Fruit fly (Drosophila melanogaster) whole organism, embryonic: ENCODE measurements around the gene srp.

ENCODE experiments used
- Atf3 ChIP-seq: fragments of 200-800 bp; sonication (Bioruptor generic); optimal IDR thresholded peaks from 3 replicates; lab custom pipeline; 2016; ENCODE audit warnings: missing biosample characterization, missing genetic modification characterization
- B-H2 ChIP-seq: fragments of 200-800 bp; sonication (Bioruptor generic); optimal IDR thresholded peaks from 2 replicates; lab custom pipeline; 2018; ENCODE audit warnings: missing biosample characterization, mild to moderate bottlenecking, missing genetic modification characterization
- Bgb ChIP-seq: fragments of 200-800 bp; sonication (Bioruptor generic); IDR thresholded peaks from 2 replicates; pipeline ENCODE4 v1.3.6; 2022; ENCODE audit warnings: missing biosample characterization, missing genetic modification characterization; ENCODE audit not compliant: partially characterized antibody
- CG1024 ChIP-seq: fragments of 200-800 bp; sonication (Bioruptor generic); IDR thresholded peaks from 2 replicates; pipeline ENCODE4 v1.3.6; 2022; ENCODE audit warnings: missing biosample characterization, missing genetic modification characterization
- CG10462 ChIP-seq: fragments of 200-800 bp; sonication (Bioruptor generic); optimal IDR thresholded peaks from 2 replicates; lab custom pipeline; 2016; ENCODE audit warnings: missing biosample characterization, missing genetic modification characterization
- CG12744 ChIP-seq: fragments of 200-800 bp; sonication (Bioruptor generic); optimal IDR thresholded peaks from 2 replicates; lab custom pipeline; 2016; ENCODE audit warnings: missing biosample characterization, missing genetic modification characterization
- CG12942 ChIP-seq: fragments of 200-800 bp; sonication (Bioruptor generic); optimal IDR thresholded peaks from 3 replicates; lab custom pipeline; 2016; ENCODE audit warnings: missing biosample characterization, missing genetic modification characterization
- CG14050 ChIP-seq: fragments of 200-800 bp; sonication (Bioruptor generic); IDR thresholded peaks from 3 replicates; pipeline ENCODE4 v1.3.6; 2022; ENCODE audit warnings: missing biosample characterization, missing genetic modification characterization
- CG15073 ChIP-seq: fragments of 200-800 bp; sonication (Bioruptor generic); optimal IDR thresholded peaks from 2 replicates; lab custom pipeline; 2016; ENCODE audit warnings: missing biosample characterization, missing genetic modification characterization
- CG18011 ChIP-seq: fragments of 200-800 bp; sonication (Bioruptor generic); optimal IDR thresholded peaks from 2 replicates; lab custom pipeline; 2017; ENCODE audit warnings: missing biosample characterization, missing genetic modification characterization, mild to moderate bottlenecking, moderate library complexity, missing genotype
- CG2129 ChIP-seq: fragments of 200-800 bp; sonication (Bioruptor generic); IDR thresholded peaks from 2 replicates; pipeline ENCODE4 v1.3.6; 2022; ENCODE audit warnings: missing biosample characterization, missing genetic modification characterization; ENCODE audit not compliant: partially characterized antibody
- CG2678 ChIP-seq: fragments of 200-800 bp; sonication (Bioruptor generic); optimal IDR thresholded peaks from 3 replicates; lab custom pipeline; 2019; ENCODE audit warnings: missing biosample characterization, mild to moderate bottlenecking, missing genetic modification characterization, moderate library complexity
- CG30020 ChIP-seq: fragments of 200-800 bp; optimal IDR thresholded peaks from 2 replicates; lab custom pipeline; 2019; ENCODE audit warnings: missing biosample characterization, mild to moderate bottlenecking, missing genetic modification characterization, moderate library complexity
- CG31388 ChIP-seq: fragments of 200-800 bp; sonication (Bioruptor generic); optimal IDR thresholded peaks from 2 replicates; lab custom pipeline; 2016; ENCODE audit warnings: missing biosample characterization, missing genetic modification characterization
- CG33213 ChIP-seq: fragments of 200-800 bp; sonication (Bioruptor generic); optimal IDR thresholded peaks from 3 replicates; lab custom pipeline; 2016; ENCODE audit warnings: missing biosample characterization, missing genetic modification characterization
- CG33557 ChIP-seq: fragments of 200-800 bp; sonication (Bioruptor generic); optimal IDR thresholded peaks from 2 replicates; lab custom pipeline; 2019; ENCODE audit warnings: missing biosample characterization, mild to moderate bottlenecking, missing genetic modification characterization, moderate library complexity
- CG34376 ChIP-seq: fragments of 200-800 bp; sonication (Bioruptor generic); optimal IDR thresholded peaks from 2 replicates; lab custom pipeline; 2018; ENCODE audit warnings: missing biosample characterization, mild to moderate bottlenecking, missing genetic modification characterization
- CG4404 ChIP-seq: fragments of 200-800 bp; sonication (Bioruptor generic); IDR thresholded peaks from 2 replicates; pipeline ENCODE4 v1.3.6; 2022; ENCODE audit warnings: missing biosample characterization, missing genetic modification characterization
- CG4424 ChIP-seq: fragments of 200-800 bp; sonication (Bioruptor generic); optimal IDR thresholded peaks from 3 replicates; lab custom pipeline; 2016; ENCODE audit warnings: missing biosample characterization, missing genetic modification characterization
- CG6854 ChIP-seq: fragments of 200-800 bp; sonication (Bioruptor generic); optimal IDR thresholded peaks from 3 replicates; lab custom pipeline; 2017; ENCODE audit warnings: missing biosample characterization, mild to moderate bottlenecking, missing genetic modification characterization
- CG7786 ChIP-seq: fragments of 200-800 bp; sonication (Bioruptor generic); optimal IDR thresholded peaks from 2 replicates; lab custom pipeline; 2016; ENCODE audit warnings: missing biosample characterization, missing genetic modification characterization
- CG9876 ChIP-seq: fragments of 200-800 bp; sonication (Bioruptor generic); optimal IDR thresholded peaks from 2 replicates; lab custom pipeline; 2016; ENCODE audit warnings: missing biosample characterization, missing genetic modification characterization
- Deaf1 ChIP-seq: fragments of 200-800 bp; optimal IDR thresholded peaks from 3 replicates; lab custom pipeline; 2019; ENCODE audit warnings: missing biosample characterization, mild to moderate bottlenecking, missing genetic modification characterization, moderate library complexity
- Dref ChIP-seq: fragments of 200-800 bp; sonication (Bioruptor generic); IDR thresholded peaks from 2 replicates; pipeline ENCODE4 v1.3.6; 2022; ENCODE audit warnings: missing biosample characterization, missing genetic modification characterization
- Hmr ChIP-seq: fragments of 200-800 bp; sonication (Bioruptor generic); optimal IDR thresholded peaks from 3 replicates; lab custom pipeline; 2017; ENCODE audit warnings: mild to moderate bottlenecking, missing biosample characterization, missing genetic modification reagents, missing genetic modification characterization
- Hmx ChIP-seq: fragments of 200-800 bp; sonication (Bioruptor generic); optimal IDR thresholded peaks from 2 replicates; lab custom pipeline; 2016; ENCODE audit warnings: missing biosample characterization, missing genetic modification characterization
- Kr ChIP-seq: fragments of 200-800 bp; sonication (Bioruptor generic); optimal IDR thresholded peaks from 2 replicates; lab custom pipeline; 2017; ENCODE audit warnings: missing biosample characterization, mild to moderate bottlenecking, missing genetic modification characterization
- Lim3 ChIP-seq: fragments of 200-800 bp; sonication (Bioruptor generic); IDR thresholded peaks from 2 replicates; pipeline ENCODE4 v1.3.6; 2022; ENCODE audit warnings: missing biosample characterization, missing genetic modification characterization
- Mrtf ChIP-seq: fragments of 200-800 bp; sonication (Bioruptor generic); IDR thresholded peaks from 3 replicates; pipeline ENCODE4 v1.3.6; 2022; ENCODE audit warnings: missing biosample characterization, missing genetic modification characterization
- NC2α ChIP-seq: fragments of 200-800 bp; sonication (Bioruptor generic); optimal IDR thresholded peaks from 2 replicates; lab custom pipeline; 2016; ENCODE audit warnings: missing biosample characterization, missing genetic modification characterization
- NFAT ChIP-seq: fragments of 200-800 bp; sonication (Bioruptor generic); IDR thresholded peaks from 2 replicates; pipeline ENCODE4 v1.3.6; 2022; ENCODE audit warnings: missing biosample characterization, missing genetic modification characterization
- PHDP ChIP-seq: fragments of 200-800 bp; sonication (Bioruptor generic); optimal IDR thresholded peaks from 3 replicates; lab custom pipeline; 2018; ENCODE audit warnings: missing biosample characterization, mild to moderate bottlenecking, missing genetic modification characterization, moderate library complexity
- Xbp1 ChIP-seq: fragments of 200-800 bp; sonication (Bioruptor generic); optimal IDR thresholded peaks from 3 replicates; lab custom pipeline; 2016; ENCODE audit warnings: missing biosample characterization, mild to moderate bottlenecking, missing genetic modification characterization
- caup ChIP-seq: fragments of 200-800 bp; sonication (Bioruptor generic); optimal IDR thresholded peaks from 3 replicates; lab custom pipeline; 2017; ENCODE audit warnings: missing biosample characterization, mild to moderate bottlenecking, missing genetic modification characterization, moderate library complexity; ENCODE audit not compliant: severe bottlenecking
- chif ChIP-seq, 2 experiments: fragments of 200-800 bp; sonication (Bioruptor generic); optimal IDR thresholded peaks; 3 replicates each; lab custom pipeline; 2016; ENCODE audit warnings: missing biosample characterization in 2 of 2, missing genetic modification characterization in 2 of 2
- chinmo ChIP-seq: fragments of 200-800 bp; sonication (Bioruptor generic); IDR thresholded peaks from 4 replicates; pipeline ENCODE4 v1.3.6; 2022; ENCODE audit warnings: missing biosample characterization, missing genetic modification characterization; ENCODE audit not compliant: partially characterized antibody
- crc ChIP-seq: fragments of 200-800 bp; sonication (Bioruptor generic); optimal IDR thresholded peaks from 2 replicates; lab custom pipeline; 2016; ENCODE audit warnings: missing biosample characterization, missing genetic modification characterization
- dan ChIP-seq: fragments of 200-800 bp; sonication (Bioruptor generic); IDR thresholded peaks from 2 replicates; pipeline ENCODE4 v1.3.6; 2022; ENCODE audit warnings: missing biosample characterization, missing genetic modification characterization
- disco-r ChIP-seq: fragments of 200-800 bp; sonication (Bioruptor generic); optimal IDR thresholded peaks from 2 replicates; lab custom pipeline; 2016; ENCODE audit warnings: missing biosample characterization, missing genetic modification characterization
- jing ChIP-seq: fragments of 200-800 bp; sonication (Bioruptor generic); optimal IDR thresholded peaks from 2 replicates; lab custom pipeline; 2018; ENCODE audit warnings: missing biosample characterization, mild to moderate bottlenecking, missing genetic modification characterization
- lov ChIP-seq, 2 experiments: fragments of 200-800 bp in 1 of 2; fragments of >200 bp in 1 of 2; sonication (Bioruptor generic) in 1 of 2; IDR thresholded peaks in 1 of 2; optimal IDR thresholded peaks in 1 of 2; 2 replicates in 1 of 2; 3 replicates in 1 of 2; pipeline versions ENCODE4 v1.3.6 to Lab custom; 2017 to 2022; ENCODE audit warnings: missing biosample characterization in 1 of 2, missing genetic modification characterization in 1 of 2
- nau ChIP-seq: fragments of 200-800 bp; sonication (Bioruptor generic); optimal IDR thresholded peaks from 3 replicates; lab custom pipeline; 2017; ENCODE audit warnings: missing biosample characterization, mild to moderate bottlenecking, missing genetic modification characterization, missing genetic modification reagents
- phol ChIP-seq: fragments of 200-800 bp; sonication (Bioruptor generic); optimal IDR thresholded peaks from 3 replicates; lab custom pipeline; 2018; ENCODE audit warnings: missing biosample characterization, mild to moderate bottlenecking, missing genetic modification characterization, moderate library complexity
- slp2 ChIP-seq: fragments of 200-800 bp; sonication (Bioruptor generic); optimal IDR thresholded peaks from 2 replicates; lab custom pipeline; 2016; ENCODE audit warnings: missing biosample characterization, missing genetic modification characterization
- ssp ChIP-seq: fragments of 200-800 bp; sonication (Bioruptor generic); IDR thresholded peaks from 2 replicates; pipeline ENCODE4 v1.3.6; 2022; ENCODE audit warnings: missing biosample characterization, missing genetic modification characterization
- stc ChIP-seq: fragments of 200-800 bp; sonication (Bioruptor generic); IDR thresholded peaks from 2 replicates; pipeline ENCODE4 v1.3.6; 2022; ENCODE audit warnings: missing biosample characterization, missing genetic modification characterization
- tap ChIP-seq: fragments of 200-800 bp; optimal IDR thresholded peaks from 3 replicates; lab custom pipeline; 2019; ENCODE audit warnings: missing biosample characterization, mild to moderate bottlenecking, missing genetic modification characterization, moderate library complexity
- tna ChIP-seq: fragments of 200-800 bp; sonication (Bioruptor generic); IDR thresholded peaks from 2 replicates; pipeline ENCODE4 v1.3.6; 2022; ENCODE audit warnings: missing biosample characterization, missing genetic modification characterization; ENCODE audit not compliant: partially characterized antibody
- wek ChIP-seq: fragments of 200-800 bp; sonication (Bioruptor generic); optimal IDR thresholded peaks from 3 replicates; lab custom pipeline; 2018; ENCODE audit warnings: missing biosample characterization, mild to moderate bottlenecking, missing genetic modification characterization, moderate library complexity

Gene srp

dm6 chr3R:16004691-16005474, 18.9 kb downstream of the srp start (continued):
- TF ChIP-seq Lim3: no peak
- no peak for TF ChIP-seq crc (GFP tag; lab: Kevin White, UChicago)
- peak; percentile 75; the same call in 2 of the 4 replicates for TF ChIP-seq chinmo (GFP tag; lab: Robert Waterston, UW)
- no peak for TF ChIP-seq NFAT (GFP tag; lab: Robert Waterston, UW)
- no peak for TF ChIP-seq Atf3 (GFP tag; lab: Kevin White, UChicago)
- TF ChIP-seq CG33213: no peak
- TF ChIP-seq CG2678: peak; percentile 62
- TF ChIP-seq Xbp1 (GFP tag; lab: Kevin White, UChicago): no peak
- TF ChIP-seq PHDP (tag; lab: Kevin White, UChicago): no peak
- no peak for TF ChIP-seq Kr (GFP tag; lab: Kevin White, UChicago)
- TF ChIP-seq nau: no peak
- no peak for TF ChIP-seq CG31388
- no peak for TF ChIP-seq CG12744 (GFP tag; lab: Kevin White, UChicago)
- TF ChIP-seq CG4424: no peak
- no peak for TF ChIP-seq CG18011 (GFP tag; lab: Kevin White, UChicago)
- TF ChIP-seq Hmx (GFP tag; lab: Kevin White, UChicago): no peak
- TF ChIP-seq CG6854 (GFP tag; lab: Kevin White, UChicago): peak; percentile 48
- no peak for TF ChIP-seq wek (GFP tag; lab: Kevin White, UChicago)
- TF ChIP-seq CG12942 (GFP tag; lab: Kevin White, UChicago): no peak
- no peak for TF ChIP-seq CG4404 (GFP tag; lab: Robert Waterston, UW)
- no peak for TF ChIP-seq Dref (GFP tag; lab: Robert Waterston, UW)
- TF ChIP-seq CG34376 (GFP tag; lab: Kevin White, UChicago): peak; percentile 81
- no peak for TF ChIP-seq CG15073 (GFP tag; lab: Kevin White, UChicago)
- no peak for TF ChIP-seq Mrtf (GFP tag; lab: Robert Waterston, UW)
- TF ChIP-seq jing (GFP tag; lab: Kevin White, UChicago): no peak
- TF ChIP-seq dan (GFP tag; lab: Robert Waterston, UW): no peak
- TF ChIP-seq lov (optimal IDR thresholded peaks at IDR 0.05; lab: Kevin White, UChicago): no peak
- TF ChIP-seq lov (GFP tag; IDR thresholded peaks at IDR 0.05; lab: Robert Waterston, UW): no peak
- TF ChIP-seq ssp (GFP tag; lab: Robert Waterston, UW): no peak
- TF ChIP-seq stc (GFP tag; lab: Robert Waterston, UW): no peak
- peak; percentile 6 for TF ChIP-seq phol
- no peak for TF ChIP-seq disco-r
- no peak for TF ChIP-seq tap (tag; lab: Kevin White, UChicago)
- no peak for TF ChIP-seq CG10462
- peak; percentile 32; the same call in 1 of the 2 replicates for TF ChIP-seq Bgb (GFP tag; lab: Robert Waterston, UW)
- TF ChIP-seq NC2α (GFP tag; lab: Kevin White, UChicago): no peak
- TF ChIP-seq Hmr (GFP tag; lab: Kevin White, UChicago): peak; percentile 39
- peak; percentile 66 for TF ChIP-seq Deaf1 (tag; lab: Kevin White, UChicago)
- TF ChIP-seq chif (GFP tag; optimal IDR thresholded peaks at IDR 0.05; lab: Kevin White, UChicago): no peak
- TF ChIP-seq CG1024 (GFP tag; lab: Robert Waterston, UW): no peak
- TF ChIP-seq tna (GFP tag; lab: Robert Waterston, UW): no peak
- TF ChIP-seq CG7786 (GFP tag; lab: Kevin White, UChicago): no peak
- no peak for TF ChIP-seq slp2 (GFP tag; lab: Kevin White, UChicago)
- TF ChIP-seq CG2129 (GFP tag; lab: Robert Waterston, UW): no peak
- peak; percentile 69 for TF ChIP-seq B-H2 (GFP tag; lab: Kevin White, UChicago)
- no peak for TF ChIP-seq CG30020 (tag; lab: Kevin White, UChicago)
- TF ChIP-seq caup (GFP tag; lab: Kevin White, UChicago): peak; percentile 66
- no peak for TF ChIP-seq CG33557 (GFP tag; lab: Kevin White, UChicago)
- TF ChIP-seq CG14050 (GFP tag; lab: Robert Waterston, UW): no peak
- no peak for TF ChIP-seq CG9876 (GFP tag; lab: Kevin White, UChicago)
